Fruit fly (Drosophila melanogaster) whole organism, embryonic: Measurements from ENCODE around the gene CG4041.

Experiments
- Asciz ChIP-seq: fragments of 200-800 bp; sonication (Bioruptor generic); optimal IDR thresholded peaks from 2 replicates; lab custom pipeline; 2017; ENCODE audit warnings: missing biosample characterization, mild to moderate bottlenecking, missing genetic modification characterization, missing genetic modification reagents
- Atf3 ChIP-seq: fragments of 200-800 bp; sonication (Bioruptor generic); optimal IDR thresholded peaks from 3 replicates; lab custom pipeline; 2016; ENCODE audit warnings: missing biosample characterization, missing genetic modification characterization
- Awh ChIP-seq: fragments of 200-800 bp; sonication (Bioruptor generic); IDR thresholded peaks from 2 replicates; pipeline ENCODE4, ENCODE4 v1.3.6; 2022; ENCODE audit warnings: missing biosample characterization, missing genetic modification characterization
- Bdp1 ChIP-seq: fragments of 200-800 bp; sonication (Bioruptor generic); optimal IDR thresholded peaks from 3 replicates; lab custom pipeline; 2016; ENCODE audit warnings: missing biosample characterization, missing genetic modification characterization
- CG10209 ChIP-seq: fragments of 200-800 bp; sonication (Bioruptor generic); optimal IDR thresholded peaks from 3 replicates; lab custom pipeline; 2017; ENCODE audit warnings: missing biosample characterization, mild to moderate bottlenecking, missing genetic modification characterization, missing genetic modification reagents
- CG1024 ChIP-seq: fragments of 200-800 bp; sonication (Bioruptor generic); IDR thresholded peaks from 2 replicates; pipeline ENCODE4 v1.3.6; 2022; ENCODE audit warnings: missing biosample characterization, missing genetic modification characterization
- CG10959 ChIP-seq: fragments of 200-800 bp; sonication (Bioruptor generic); IDR thresholded peaks from 2 replicates; pipeline ENCODE4 v1.3.6; 2022; ENCODE audit warnings: missing biosample characterization, missing genetic modification characterization
- CG10979 ChIP-seq: fragments of 200-800 bp; sonication (Bioruptor generic); optimal IDR thresholded peaks from 2 replicates; lab custom pipeline; 2018; ENCODE audit warnings: missing biosample characterization, mild to moderate bottlenecking, missing genetic modification characterization, moderate library complexity
- CG17829 ChIP-seq: fragments of 200-800 bp; optimal IDR thresholded peaks from 2 replicates; lab custom pipeline; 2019; ENCODE audit warnings: missing biosample characterization, mild to moderate bottlenecking, missing genetic modification characterization, moderate library complexity
- CG17912 ChIP-seq: fragments of 200-800 bp; sonication (Bioruptor generic); optimal IDR thresholded peaks from 2 replicates; lab custom pipeline; 2018; ENCODE audit warnings: missing biosample characterization, mild to moderate bottlenecking, missing genetic modification characterization
- CG18011 ChIP-seq: fragments of 200-800 bp; sonication (Bioruptor generic); optimal IDR thresholded peaks from 2 replicates; lab custom pipeline; 2017; ENCODE audit warnings: missing biosample characterization, missing genetic modification characterization, mild to moderate bottlenecking, moderate library complexity, missing genotype
- CG18599 ChIP-seq: fragments of 200-800 bp; sonication (Bioruptor generic); optimal IDR thresholded peaks from 3 replicates; lab custom pipeline; 2017; ENCODE audit warnings: missing biosample characterization, missing genetic modification characterization, mild to moderate bottlenecking, moderate library complexity, missing genetic modification reagents
- CG2202 ChIP-seq: fragments of 200-800 bp; sonication (Bioruptor generic); optimal IDR thresholded peaks from 2 replicates; lab custom pipeline; 2018; ENCODE audit warnings: missing biosample characterization, mild to moderate bottlenecking, missing genetic modification characterization
- CG31365 ChIP-seq: fragments of 200-800 bp; sonication (Bioruptor generic); optimal IDR thresholded peaks from 2 replicates; lab custom pipeline; 2018; ENCODE audit warnings: missing biosample characterization, mild to moderate bottlenecking, missing genetic modification characterization
- CG4328 ChIP-seq: fragments of 200-800 bp; sonication (Bioruptor generic); optimal IDR thresholded peaks from 3 replicates; lab custom pipeline; 2017; ENCODE audit warnings: missing biosample characterization, missing genetic modification reagents, missing genetic modification characterization
- CG4730 ChIP-seq: fragments of 200-800 bp; sonication (Bioruptor generic); IDR thresholded peaks from 2 replicates; pipeline ENCODE4 v1.3.6; 2022; ENCODE audit warnings: missing biosample characterization, missing genetic modification characterization
- CG4820 ChIP-seq: fragments of 200-800 bp; sonication (Bioruptor generic); optimal IDR thresholded peaks from 3 replicates; lab custom pipeline; 2016; ENCODE audit warnings: missing biosample characterization, missing genetic modification characterization
- CG6791 ChIP-seq: fragments of 200-800 bp; sonication (Bioruptor generic); IDR thresholded peaks from 3 replicates; pipeline ENCODE4 v1.3.6; 2022; ENCODE audit warnings: missing biosample characterization, missing genetic modification characterization; ENCODE audit not compliant: partially characterized antibody
- CG6813 ChIP-seq: fragments of 200-800 bp; sonication (Bioruptor generic); optimal IDR thresholded peaks from 2 replicates; lab custom pipeline; 2017; ENCODE audit warnings: missing biosample characterization, missing genetic modification characterization, mild to moderate bottlenecking, moderate library complexity, missing genetic modification reagents
- CG7372 ChIP-seq: fragments of 200-800 bp; sonication (Bioruptor generic); IDR thresholded peaks from 2 replicates; pipeline ENCODE4 v1.3.6; 2022; ENCODE audit warnings: missing biosample characterization, missing genetic modification characterization
- CG7987 ChIP-seq: fragments of 200-800 bp; sonication (Bioruptor generic); optimal IDR thresholded peaks from 2 replicates; lab custom pipeline; 2018; ENCODE audit warnings: missing biosample characterization, mild to moderate bottlenecking, missing genetic modification characterization, moderate library complexity
- D19B ChIP-seq: fragments of 200-800 bp; sonication (Bioruptor generic); optimal IDR thresholded peaks from 2 replicates; lab custom pipeline; 2017; ENCODE audit warnings: missing biosample characterization, mild to moderate bottlenecking, missing genetic modification characterization
- Elba2 ChIP-seq: fragments of 200-800 bp; sonication (Bioruptor generic); optimal IDR thresholded peaks from 3 replicates; lab custom pipeline; 2016; ENCODE audit warnings: missing biosample characterization, missing genetic modification characterization
- Ets65A ChIP-seq: fragments of 200-800 bp; sonication (Bioruptor generic); peaks from one replicate; lab custom pipeline; 2016; ENCODE audit warnings: missing biosample characterization, missing genetic modification characterization
- Lhr ChIP-seq: fragments of 200-800 bp; sonication (Bioruptor generic); optimal IDR thresholded peaks from 3 replicates; lab custom pipeline; 2017; ENCODE audit warnings: mild to moderate bottlenecking, missing biosample characterization, missing genetic modification reagents, missing genetic modification characterization
- Lim3 ChIP-seq: fragments of 200-800 bp; sonication (Bioruptor generic); IDR thresholded peaks from 2 replicates; pipeline ENCODE4 v1.3.6; 2022; ENCODE audit warnings: missing biosample characterization, missing genetic modification characterization
- Nf-YA ChIP-seq: fragments of 200-800 bp; sonication (Bioruptor generic); IDR thresholded peaks from 2 replicates; pipeline ENCODE4 v1.3.6; 2022; ENCODE audit warnings: missing biosample characterization, missing genetic modification characterization
- Poxn ChIP-seq: fragments of 200-800 bp; sonication (Bioruptor generic); IDR thresholded peaks from 2 replicates; pipeline ENCODE4 v1.3.6; 2022; ENCODE audit warnings: missing biosample characterization, missing genetic modification characterization
- Ssrp ChIP-seq: fragments of 200-800 bp; sonication (Bioruptor generic); optimal IDR thresholded peaks from 2 replicates; lab custom pipeline; 2018; ENCODE audit warnings: missing biosample characterization, mild to moderate bottlenecking, missing genetic modification characterization, moderate library complexity
- Stat92E ChIP-seq, 3 experiments: fragments of >200 bp in 2 of 3; fragments of 200-800 bp in 1 of 3; sonication (Bioruptor generic) in 1 of 3; optimal IDR thresholded peaks; 2 replicates each; lab custom pipeline; 2017 to 2019; ENCODE audit warnings: missing biosample characterization in 3 of 3, missing genetic modification characterization in 3 of 3, mild to moderate bottlenecking in 1 of 3, moderate library complexity in 1 of 3
- Xbp1 ChIP-seq: fragments of 200-800 bp; sonication (Bioruptor generic); optimal IDR thresholded peaks from 3 replicates; lab custom pipeline; 2016; ENCODE audit warnings: missing biosample characterization, mild to moderate bottlenecking, missing genetic modification characterization
- btn ChIP-seq: fragments of 200-800 bp; sonication (Bioruptor generic); optimal IDR thresholded peaks from 2 replicates; lab custom pipeline; 2016; ENCODE audit warnings: missing biosample characterization, missing genetic modification characterization
- cato ChIP-seq: fragments of 200-800 bp; sonication (Bioruptor generic); optimal IDR thresholded peaks from 2 replicates; lab custom pipeline; 2016; ENCODE audit warnings: missing biosample characterization, missing genetic modification characterization, borderline replicate concordance
- cwo ChIP-seq: fragments of 200-800 bp; sonication (Bioruptor generic); optimal IDR thresholded peaks from 3 replicates; lab custom pipeline; 2017; ENCODE audit warnings: missing biosample characterization, missing genetic modification characterization, mild to moderate bottlenecking, moderate library complexity, missing genetic modification reagents
- fd102C ChIP-seq: fragments of 200-800 bp; sonication (Bioruptor generic); optimal IDR thresholded peaks from 2 replicates; lab custom pipeline; 2018; ENCODE audit warnings: missing biosample characterization, mild to moderate bottlenecking, missing genetic modification characterization, moderate library complexity
- gcm ChIP-seq: fragments of 200-800 bp; sonication (Bioruptor generic); optimal IDR thresholded peaks from 2 replicates; lab custom pipeline; 2019; ENCODE audit warnings: missing biosample characterization, mild to moderate bottlenecking, missing genetic modification characterization, moderate library complexity
- gro ChIP-seq: fragments of 200-800 bp; sonication (Bioruptor generic); optimal IDR thresholded peaks from 2 replicates; lab custom pipeline; 2016; ENCODE audit warnings: missing biosample characterization, missing genetic modification characterization
- jing ChIP-seq: fragments of 200-800 bp; sonication (Bioruptor generic); optimal IDR thresholded peaks from 2 replicates; lab custom pipeline; 2018; ENCODE audit warnings: missing biosample characterization, mild to moderate bottlenecking, missing genetic modification characterization
- jumu ChIP-seq: fragments of 200-800 bp; sonication (Bioruptor generic); optimal IDR thresholded peaks from 3 replicates; lab custom pipeline; 2016; ENCODE audit warnings: missing biosample characterization, missing genetic modification characterization
- lmd ChIP-seq: fragments of 200-800 bp; sonication (Bioruptor generic); IDR thresholded peaks from 2 replicates; pipeline ENCODE4 v1.3.6; 2022; ENCODE audit warnings: missing biosample characterization, missing genetic modification characterization
- lov ChIP-seq, 2 experiments: fragments of 200-800 bp in 1 of 2; fragments of >200 bp in 1 of 2; sonication (Bioruptor generic) in 1 of 2; IDR thresholded peaks in 1 of 2; optimal IDR thresholded peaks in 1 of 2; 2 replicates in 1 of 2; 3 replicates in 1 of 2; pipeline versions ENCODE4 v1.3.6 to Lab custom; 2017 to 2022; ENCODE audit warnings: missing biosample characterization in 1 of 2, missing genetic modification characterization in 1 of 2
- salm ChIP-seq: fragments of 200-800 bp; sonication (Bioruptor generic); optimal IDR thresholded peaks from 2 replicates; lab custom pipeline; 2018; ENCODE audit warnings: missing biosample characterization, mild to moderate bottlenecking, missing genetic modification characterization
- scrt ChIP-seq: fragments of 200-800 bp; sonication (Bioruptor generic); optimal IDR thresholded peaks from 2 replicates; lab custom pipeline; 2018; ENCODE audit warnings: missing biosample characterization, mild to moderate bottlenecking, missing genetic modification characterization, moderate library complexity
- sug ChIP-seq: fragments of 200-800 bp; optimal IDR thresholded peaks from 2 replicates; lab custom pipeline; 2019; ENCODE audit warnings: missing biosample characterization, mild to moderate bottlenecking, missing genetic modification characterization, moderate library complexity
- tna ChIP-seq: fragments of 200-800 bp; sonication (Bioruptor generic); IDR thresholded peaks from 2 replicates; pipeline ENCODE4 v1.3.6; 2022; ENCODE audit warnings: missing biosample characterization, missing genetic modification characterization; ENCODE audit not compliant: partially characterized antibody
- ttk ChIP-seq: fragments of 200-800 bp; sonication (Bioruptor generic); IDR thresholded peaks from 2 replicates; pipeline ENCODE4 v2.1.2; 2022; ENCODE audit warnings: missing biosample characterization, missing genetic modification characterization
- unc-4 ChIP-seq: fragments of 200-800 bp; sonication (Bioruptor generic); IDR thresholded peaks from 2 replicates; pipeline ENCODE4 v1.3.6; 2022; ENCODE audit warnings: missing biosample characterization, missing genetic modification characterization; ENCODE audit not compliant: partially characterized antibody

CG4041 gene

DNA sequence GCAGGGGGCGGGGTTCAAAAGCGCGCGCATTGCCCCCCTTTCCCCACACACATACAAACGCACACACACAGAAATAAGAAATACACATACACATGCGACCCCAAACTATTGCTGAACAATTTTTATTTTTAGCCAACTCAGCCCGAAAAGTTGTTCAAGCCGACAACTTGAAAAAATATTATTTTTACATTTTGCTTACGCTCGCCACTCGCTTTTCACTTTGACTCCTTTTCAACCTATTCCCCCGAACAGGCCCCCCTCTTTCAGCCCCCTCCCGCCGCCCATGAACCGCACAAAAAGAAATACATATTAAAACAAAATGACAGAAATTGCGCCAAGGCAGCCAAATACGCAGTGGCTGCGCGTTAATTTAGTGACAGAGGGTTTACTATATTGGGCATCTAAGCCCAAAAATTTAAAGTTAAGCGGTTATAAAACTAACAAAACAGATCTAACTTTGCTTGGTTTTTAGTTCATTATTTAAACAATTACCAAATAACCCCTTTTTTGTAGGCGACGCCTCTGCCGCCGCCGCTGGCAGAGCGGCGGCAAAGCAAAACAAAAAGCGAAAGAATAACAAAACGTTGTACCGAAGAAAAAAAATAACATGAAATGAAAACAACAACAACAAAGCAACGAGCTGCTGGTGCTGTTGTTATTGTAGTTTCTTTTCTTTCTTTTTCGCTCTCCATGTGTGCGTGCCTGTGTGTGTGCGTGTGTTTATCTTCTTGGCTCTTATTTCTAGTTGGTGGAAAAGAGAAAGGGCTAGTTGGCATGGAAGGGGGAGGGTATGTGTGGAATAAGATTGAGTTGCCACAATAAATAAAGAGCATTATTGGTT lies 8.1 kb downstream of the CG4041 start (continued):
- TF ChIP-seq unc-4 = no peak; the same call in 1 of the 2 replicates
- TF ChIP-seq Poxn (GFP tag; lab: Robert Waterston, UW) = peak; percentile 99
- TF ChIP-seq CG4730 (GFP tag; lab: Robert Waterston, UW) = peak; percentile 100
- no peak for TF ChIP-seq lov (optimal IDR thresholded peaks at IDR 0.05; lab: Kevin White, UChicago)
- TF ChIP-seq lov (GFP tag; IDR thresholded peaks at IDR 0.05; lab: Robert Waterston, UW) = peak; percentile 100
- TF ChIP-seq ttk = peak; percentile 100
- TF ChIP-seq CG17912 = peak; percentile 99
- TF ChIP-seq Lim3 = peak; percentile 98
- TF ChIP-seq CG17829 (tag; lab: Kevin White, UChicago) = peak; percentile 100
- peak; percentile 100 for TF ChIP-seq cato (GFP tag; lab: Kevin White, UChicago)
- TF ChIP-seq Ssrp (tag; lab: Kevin White, UChicago) = peak; percentile 100
- peak; percentile 100 for TF ChIP-seq gro (GFP tag; lab: Kevin White, UChicago)
- peak; percentile 94 for TF ChIP-seq CG18011 (GFP tag; lab: Kevin White, UChicago)
- TF ChIP-seq jumu = peak; percentile 100
- TF ChIP-seq cwo = peak; percentile 99
- peak; percentile 100 for TF ChIP-seq Asciz (GFP tag; lab: Kevin White, UChicago)
- TF ChIP-seq jing (GFP tag; lab: Kevin White, UChicago) = peak; percentile 99
- peak; percentile 99 for TF ChIP-seq Nf-YA
- peak; percentile 97 for TF ChIP-seq CG1024 (GFP tag; lab: Robert Waterston, UW)
- peak; percentile 98 for TF ChIP-seq D19B (GFP tag; lab: Kevin White, UChicago)
- TF ChIP-seq lmd = peak; percentile 100
- TF ChIP-seq CG6791 (GFP tag; lab: Robert Waterston, UW) = no peak
- TF ChIP-seq sug (tag; lab: Kevin White, UChicago) = peak; percentile 99
- TF ChIP-seq Lhr (GFP tag; lab: Kevin White, UChicago) = peak; percentile 99
- peak; percentile 95 for TF ChIP-seq Bdp1 (GFP tag; lab: Kevin White, UChicago)
- peak; percentile 100 for TF ChIP-seq CG18599 (GFP tag; lab: Kevin White, UChicago)
- peak; percentile 100 for TF ChIP-seq Xbp1 (GFP tag; lab: Kevin White, UChicago)
- TF ChIP-seq Stat92E (GFP tag; optimal IDR thresholded peaks at IDR 0.05; lab: Kevin White, UChicago) = peak in 1 of 3 experiments; percentile 98
- peak; percentile 100 for TF ChIP-seq gcm (GFP tag; lab: Kevin White, UChicago)
- peak; percentile 100 for TF ChIP-seq CG10979 (tag; lab: Kevin White, UChicago)
- TF ChIP-seq CG4328 = peak; percentile 99
- TF ChIP-seq scrt (GFP tag; lab: Kevin White, UChicago) = peak; percentile 99
- TF ChIP-seq CG4820 (GFP tag; lab: Kevin White, UChicago) = peak; percentile 99
- TF ChIP-seq CG10209 (GFP tag; lab: Kevin White, UChicago) = peak; percentile 100
- peak; percentile 95 for TF ChIP-seq CG31365 (tag; lab: Kevin White, UChicago)
- peak; percentile 99 for TF ChIP-seq btn (GFP tag; lab: Kevin White, UChicago)
- peak; percentile 99 for TF ChIP-seq CG7987 (GFP tag; lab: Kevin White, UChicago)
- TF ChIP-seq Awh (GFP tag; lab: Robert Waterston, UW) = peak; percentile 100
- TF ChIP-seq CG7372 (GFP tag; lab: Robert Waterston, UW) = peak; percentile 100
- peak; percentile 93 for TF ChIP-seq Elba2 (GFP tag; lab: Kevin White, UChicago)
- peak; percentile 99 for TF ChIP-seq CG2202 (tag; lab: Kevin White, UChicago)
- peak; percentile 99 for TF ChIP-seq salm
- peak; percentile 100 for TF ChIP-seq Ets65A (GFP tag; lab: Kevin White, UChicago)
- TF ChIP-seq CG6813 = peak; percentile 100
- TF ChIP-seq fd102C (GFP tag; lab: Kevin White, UChicago) = peak; percentile 98
- TF ChIP-seq tna = no peak
- peak; percentile 99 for TF ChIP-seq CG10959
- TF ChIP-seq Atf3 (GFP tag; lab: Kevin White, UChicago) = peak; percentile 99
- TF ChIP-seq, all 482 proteins: peak for 447
